Worm (Caenorhabditis elegans): ENCODE data around the gene Y54G2A.19.

- TF ChIP-seq mml-1 (tag; optimal IDR thresholded peaks at IDR 0.05) (no peak), egl-5 (tag; optimal IDR thresholded peaks at IDR 0.05) (no peak), pqm-1 (tag; optimal IDR thresholded peaks at IDR 0.05) (no peak), ceh-82 (tag; optimal IDR thresholded peaks at IDR 0.05) (no peak), unc-39 (tag; optimal IDR thresholded peaks at IDR 0.05) (no peak)
Measured at ce11 chrIV:2853164-2853563, 41.4 kb downstream of the Y54G2A.19 start, which contains the start of gene Y54G2A.49.

Data from whole organism, L3 larva.